Worm (Caenorhabditis elegans): ENCODE data around the gene srh-212.
A peak's percentile ranks its signal among the peaks of the same experiment; 100 is the strongest.
"Not testable (repeated sequence)": the region's sequence is repeated elsewhere in the genome, so short reads cannot be mapped to it uniquely, and the experiment has no call there.

Gene srh-212

DNA sequence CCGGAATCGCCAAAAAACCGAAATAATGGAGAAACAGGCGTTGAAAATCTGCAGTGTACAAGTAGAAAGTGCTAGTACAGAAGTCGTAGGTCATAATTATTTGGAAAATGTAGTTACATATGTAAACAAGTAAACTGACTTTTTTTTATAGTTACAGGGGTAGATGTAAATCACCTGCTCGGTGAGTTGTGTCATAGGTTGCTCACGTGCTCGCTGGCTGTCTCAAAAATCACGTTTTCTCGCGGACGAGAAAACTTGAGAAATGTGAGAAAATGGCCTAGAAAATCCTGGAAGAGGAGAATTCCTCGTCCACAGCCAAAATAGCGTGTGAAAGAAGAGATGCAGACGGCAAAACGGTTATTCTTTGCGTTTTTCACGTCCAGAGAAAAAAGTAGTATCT is at the start of gene srh-212:
Gene srh-212 (minus strand): TSS at position 101 of the 400 bp plus-strand sequence.
- TF ChIP-seq him-1, W03F9.2, dao-5 (tag; optimal IDR thresholded peaks at IDR 0.05): not testable (repeated sequence)

DNA sequence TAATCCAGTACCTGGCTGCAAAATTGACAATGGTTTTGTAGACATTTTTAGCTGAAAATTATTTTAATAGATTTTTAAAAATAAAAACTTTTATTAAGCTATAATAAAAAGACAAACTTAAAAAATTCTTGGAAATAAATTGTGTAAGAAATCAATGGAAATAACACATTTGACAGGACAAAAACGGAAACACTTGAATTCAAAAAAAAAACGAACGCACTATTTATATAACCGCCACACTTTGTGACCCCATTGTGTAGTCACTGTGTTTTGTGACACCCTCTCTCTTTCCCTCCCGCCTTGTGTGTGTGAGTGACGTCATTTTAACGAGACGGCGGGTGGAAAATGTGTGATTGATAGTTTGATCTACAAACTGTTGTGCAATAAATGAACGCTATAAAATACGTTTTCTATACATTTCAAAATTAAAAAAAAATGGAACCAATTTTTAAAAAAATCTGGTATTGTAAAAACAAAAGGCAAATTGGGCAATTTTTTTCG is 47.3 kb upstream of the srh-212 start, which contains the start of gene F59B1.8:
Gene F59B1.8 (minus strand): TSS at position 51 of the 501 bp plus-strand sequence.
- no peak for TF ChIP-seq him-1 (tag; optimal IDR thresholded peaks at IDR 0.05)
- no peak for TF ChIP-seq W03F9.2 (tag; optimal IDR thresholded peaks at IDR 0.05)
- TF ChIP-seq dao-5 (tag; optimal IDR thresholded peaks at IDR 0.05), result no peak

DNA sequence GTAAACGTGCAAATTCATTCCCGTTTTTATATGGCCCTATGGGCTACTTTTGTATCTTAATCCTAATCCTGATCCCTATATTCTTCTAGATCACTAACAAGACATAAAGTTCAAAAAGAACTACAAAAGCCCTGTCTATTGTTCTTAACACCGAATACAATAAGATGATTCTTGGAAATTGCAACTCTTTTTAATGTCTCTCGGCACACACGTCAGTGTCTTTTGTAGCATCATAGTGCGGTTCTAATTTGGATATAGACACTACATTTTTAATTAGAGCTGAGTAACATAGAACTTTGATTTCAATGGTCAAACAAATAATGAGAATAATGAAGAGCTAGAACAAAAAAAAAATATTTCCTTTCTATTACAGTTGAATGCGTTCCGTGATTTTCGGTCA is 42.9 kb upstream of the srh-212 start:
- TF ChIP-seq dao-5 (tag; optimal IDR thresholded peaks at IDR 0.05) (no peak), W03F9.2 (tag; optimal IDR thresholded peaks at IDR 0.05) (no peak)

DNA sequence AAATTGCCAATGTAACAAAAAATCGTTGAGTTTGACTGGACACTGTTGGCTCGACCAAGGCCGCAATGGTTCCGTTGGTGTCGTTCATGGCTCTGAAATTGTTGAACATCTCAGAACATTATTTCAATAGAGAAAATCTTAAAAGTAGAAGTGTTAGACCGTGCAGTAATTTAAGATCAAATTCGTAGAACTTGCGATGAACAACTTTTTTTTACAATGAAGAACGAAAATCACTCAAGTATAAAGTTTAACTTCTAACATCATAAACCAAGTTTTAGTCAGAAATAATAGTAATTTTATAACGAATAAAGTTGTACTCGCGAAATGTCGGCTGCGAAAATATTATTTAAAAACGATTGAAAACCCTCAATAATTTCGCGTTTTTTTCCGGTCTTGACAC is 40.1 kb upstream of the srh-212 start, which contains the start of gene srx-41:
Gene srx-41 (minus strand): TSS at position 101 of the 400 bp plus-strand sequence.
- TF ChIP-seq dao-5 (tag; optimal IDR thresholded peaks at IDR 0.05), result no peak
- no peak for TF ChIP-seq him-1 (tag; optimal IDR thresholded peaks at IDR 0.05)
- no peak for TF ChIP-seq W03F9.2 (tag; optimal IDR thresholded peaks at IDR 0.05)

DNA sequence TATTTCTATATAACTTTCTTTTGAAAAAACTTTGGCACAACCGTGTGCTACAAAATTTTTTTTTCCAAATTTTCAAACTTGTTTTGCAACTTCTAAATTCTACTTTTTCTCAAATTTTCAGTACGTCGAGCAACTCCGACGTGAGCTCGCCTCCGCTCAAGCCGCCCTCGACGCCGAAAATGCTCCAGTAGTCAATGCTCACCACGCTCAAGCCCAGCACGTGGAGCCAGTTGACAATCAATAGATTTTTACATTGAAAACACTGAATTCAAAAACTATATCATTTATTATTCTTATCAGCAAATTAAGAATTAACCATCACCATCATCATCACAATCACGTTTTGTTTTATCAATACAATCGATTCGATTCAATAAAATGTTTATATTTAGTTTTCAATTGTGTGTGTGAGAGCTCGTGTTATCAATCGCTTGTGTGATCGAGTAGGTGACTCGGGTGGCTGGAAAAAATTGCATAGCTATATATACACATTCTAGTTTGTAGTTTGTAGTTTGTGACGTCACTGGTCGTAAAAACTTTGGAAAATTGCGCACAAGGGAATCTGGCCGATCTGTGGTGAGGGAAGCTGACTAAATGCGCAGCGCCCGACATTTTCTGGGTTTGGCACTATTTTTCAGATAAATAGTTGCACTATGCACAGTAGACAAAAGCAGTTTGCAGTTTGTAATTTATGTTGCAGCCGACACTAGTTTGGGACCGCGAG is 37.5 kb upstream of the srh-212 start:
- TF ChIP-seq dao-5 (tag; optimal IDR thresholded peaks at IDR 0.05) (peak; percentile 10), him-1 (tag; optimal IDR thresholded peaks at IDR 0.05) (no peak), W03F9.2 (tag; optimal IDR thresholded peaks at IDR 0.05) (no peak)

DNA sequence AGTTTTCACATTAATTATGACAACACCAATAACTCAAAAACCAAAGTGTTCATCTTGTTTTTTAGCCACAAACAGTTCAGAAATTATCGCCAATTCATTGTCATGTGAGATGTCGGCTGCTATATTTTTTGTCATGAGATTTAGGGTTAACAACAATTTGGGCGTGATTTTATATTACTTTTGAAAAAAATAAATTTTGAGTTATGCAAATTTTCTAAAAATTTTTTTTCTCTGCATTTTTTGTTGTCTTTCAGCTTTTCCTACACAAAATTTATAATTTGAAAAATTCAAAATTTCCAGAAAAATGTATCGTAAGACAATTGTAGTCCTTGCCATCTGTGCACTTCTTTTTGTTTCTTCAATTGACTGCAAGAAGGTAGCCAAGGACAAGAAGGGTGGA is 36.1 kb upstream of the srh-212 start, which contains the start of gene F59B1.2:
Gene F59B1.2 (plus strand): TSS at position 301 of the 400 bp plus-strand sequence.
- TF ChIP-seq W03F9.2 (tag; optimal IDR thresholded peaks at IDR 0.05), result no peak
- no peak for TF ChIP-seq dao-5 (tag; optimal IDR thresholded peaks at IDR 0.05)
- TF ChIP-seq him-1 (tag; optimal IDR thresholded peaks at IDR 0.05), result no peak

DNA sequence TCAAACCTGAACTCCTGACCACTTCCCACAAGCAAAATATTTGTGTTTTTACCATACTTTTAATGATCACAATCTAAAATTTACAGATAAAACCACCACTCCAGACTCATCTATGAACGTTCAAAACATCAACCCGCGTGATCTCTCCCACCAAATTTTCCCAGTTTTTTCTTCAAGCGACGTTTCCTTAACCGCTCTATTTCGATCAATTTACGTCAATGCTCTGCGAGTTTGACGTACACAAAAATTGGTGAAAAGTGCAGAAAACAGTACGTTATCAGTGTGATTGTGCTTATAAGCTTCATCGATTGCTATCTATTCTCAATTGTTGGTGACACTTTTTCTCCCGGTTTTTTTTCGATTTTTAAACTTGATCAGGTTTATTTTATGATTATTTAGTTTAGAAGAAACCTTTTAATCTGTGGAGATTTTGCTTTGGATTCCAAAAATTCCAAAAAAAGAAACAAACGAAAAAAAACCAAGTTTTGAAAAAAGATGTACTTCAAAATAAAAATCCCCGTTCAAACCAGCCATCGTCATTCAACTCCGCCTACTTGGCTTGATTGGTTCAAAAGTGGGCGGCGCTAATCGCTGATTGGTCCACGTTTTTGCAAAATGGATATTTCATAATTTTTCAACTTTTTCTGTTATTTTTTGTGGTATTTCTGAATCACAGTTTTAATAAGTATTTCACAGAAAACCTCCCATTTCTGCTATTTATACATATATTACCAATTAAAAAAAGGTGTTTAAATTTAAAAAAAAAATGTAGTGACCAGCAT is 35.5 kb upstream of the srh-212 start:
- TF ChIP-seq dao-5 (tag; optimal IDR thresholded peaks at IDR 0.05) (no peak), him-1 (tag; optimal IDR thresholded peaks at IDR 0.05) (no peak), W03F9.2 (tag; optimal IDR thresholded peaks at IDR 0.05) (no peak)

DNA sequence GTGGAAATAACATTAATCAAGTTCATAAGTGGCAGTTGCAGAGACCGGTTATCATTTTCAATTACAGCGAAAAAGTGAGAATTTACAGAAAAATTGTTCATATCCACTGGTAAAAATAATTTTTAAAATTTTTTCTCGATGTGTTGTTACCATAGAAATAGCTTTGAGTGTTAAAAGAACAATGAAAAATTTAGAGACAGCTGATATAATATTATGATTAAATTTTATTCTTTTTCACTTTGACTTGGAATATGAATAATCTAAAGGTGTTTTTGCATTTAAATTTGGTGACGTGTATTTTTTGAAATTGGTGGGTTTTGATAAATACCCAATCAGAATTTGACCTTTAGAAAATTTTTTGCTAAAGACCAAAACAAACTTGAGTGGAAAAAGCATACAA is 34.6 kb upstream of the srh-212 start, which contains the start of gene F59B1.6:
Gene F59B1.6 (minus strand): TSS at position 101 of the 400 bp plus-strand sequence.
- TF ChIP-seq him-1 (tag; optimal IDR thresholded peaks at IDR 0.05) (no peak), dao-5 (tag; optimal IDR thresholded peaks at IDR 0.05) (no peak), W03F9.2 (tag; optimal IDR thresholded peaks at IDR 0.05) (no peak)

DNA sequence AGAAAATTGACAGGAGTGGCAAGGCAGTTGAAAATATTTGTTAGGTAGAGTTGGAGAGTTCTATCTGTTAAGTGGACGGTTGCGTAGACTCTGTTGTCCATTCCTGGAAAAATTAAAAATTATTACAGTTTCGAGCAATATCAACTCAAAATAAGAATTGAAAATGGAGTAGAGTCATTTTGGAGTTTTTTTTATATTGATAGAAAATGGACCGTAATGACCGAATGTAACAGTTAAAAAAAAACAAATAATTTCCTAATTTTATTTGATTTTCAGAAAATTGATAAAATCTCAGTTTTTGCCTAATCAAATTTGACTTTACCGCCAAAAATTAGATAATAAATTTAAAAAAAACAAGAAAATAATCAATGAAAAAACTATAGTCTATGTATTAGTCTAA is 30.0 kb upstream of the srh-212 start, which contains the start of gene F59B1.4:
Gene F59B1.4 (minus strand): TSS at position 101 of the 400 bp plus-strand sequence.
- TF ChIP-seq W03F9.2 (tag; optimal IDR thresholded peaks at IDR 0.05) (no peak), dao-5 (tag; optimal IDR thresholded peaks at IDR 0.05) (no peak), him-1 (tag; optimal IDR thresholded peaks at IDR 0.05) (no peak)

DNA sequence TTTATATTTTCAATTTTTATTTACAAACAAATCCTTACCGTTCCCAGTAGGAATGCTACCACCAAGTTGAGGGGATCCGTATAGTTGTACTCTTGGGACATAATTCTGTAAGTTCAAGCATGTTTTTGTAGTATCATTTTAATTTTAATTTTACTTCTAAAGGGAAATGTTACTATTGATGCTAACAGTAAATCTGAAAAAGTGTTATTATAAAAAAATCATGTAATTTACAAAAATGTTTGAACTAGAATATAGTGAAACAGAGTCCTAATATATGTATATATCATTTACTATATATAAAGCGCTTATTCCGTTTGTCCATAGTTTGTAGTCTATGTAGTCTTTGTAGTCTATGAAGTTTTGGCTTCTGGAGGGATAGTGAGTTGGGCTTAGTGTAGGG is 23.7 kb upstream of the srh-212 start, which contains the start of gene srx-93:
Gene srx-93 (minus strand): TSS at position 101 of the 400 bp plus-strand sequence.
- TF ChIP-seq W03F9.2, dao-5, him-1 (tag; optimal IDR thresholded peaks at IDR 0.05): not testable (repeated sequence)

DNA sequence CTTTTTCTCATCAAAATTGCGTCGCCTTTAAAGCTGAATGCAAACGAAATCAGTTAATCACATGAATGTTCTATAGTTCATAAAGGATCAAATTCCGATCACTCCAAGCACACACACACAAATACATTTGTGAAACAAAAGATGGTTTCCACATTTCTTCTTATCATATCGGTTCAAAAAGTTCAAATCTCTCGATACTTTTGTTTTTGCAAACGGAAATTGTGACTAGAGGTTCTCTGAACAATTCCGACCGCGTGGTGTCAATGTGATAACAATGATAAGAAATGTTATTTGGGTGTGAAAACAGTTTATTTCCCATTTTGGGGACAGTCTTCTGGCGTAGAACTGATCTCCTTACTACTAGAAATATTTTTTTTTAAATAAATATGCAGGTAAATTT is 19.9 kb upstream of the srh-212 start:
- TF ChIP-seq W03F9.2 (tag; optimal IDR thresholded peaks at IDR 0.05), result no peak
- no peak for TF ChIP-seq him-1 (tag; optimal IDR thresholded peaks at IDR 0.05)
- no peak for TF ChIP-seq dao-5 (tag; optimal IDR thresholded peaks at IDR 0.05)

DNA sequence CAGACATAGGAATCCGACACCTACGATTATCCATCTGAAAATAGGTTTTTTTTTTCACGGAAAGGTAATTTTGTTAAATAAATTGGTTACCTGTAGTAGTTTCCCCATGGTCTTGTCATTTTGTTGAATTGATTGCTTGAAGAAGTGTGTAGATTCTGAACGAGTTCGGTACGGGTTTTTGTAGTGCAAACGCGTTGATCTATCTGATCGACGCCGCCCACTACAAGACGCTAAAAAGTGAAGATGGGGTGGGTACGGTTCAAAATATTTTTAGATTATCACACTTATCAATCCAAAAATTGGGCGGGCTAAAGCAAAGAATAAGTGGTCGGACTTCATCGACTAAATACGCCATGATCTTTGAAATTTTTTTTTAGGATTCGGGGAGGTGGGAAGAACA is 17.4 kb upstream of the srh-212 start, which contains the start of gene T22F3.11:
Gene T22F3.11 (minus strand): TSS at position 157 of the 400 bp plus-strand sequence.
- TF ChIP-seq W03F9.2 (tag; optimal IDR thresholded peaks at IDR 0.05), result no peak
- no peak for TF ChIP-seq him-1 (tag; optimal IDR thresholded peaks at IDR 0.05)
- no peak for TF ChIP-seq dao-5 (tag; optimal IDR thresholded peaks at IDR 0.05)

DNA sequence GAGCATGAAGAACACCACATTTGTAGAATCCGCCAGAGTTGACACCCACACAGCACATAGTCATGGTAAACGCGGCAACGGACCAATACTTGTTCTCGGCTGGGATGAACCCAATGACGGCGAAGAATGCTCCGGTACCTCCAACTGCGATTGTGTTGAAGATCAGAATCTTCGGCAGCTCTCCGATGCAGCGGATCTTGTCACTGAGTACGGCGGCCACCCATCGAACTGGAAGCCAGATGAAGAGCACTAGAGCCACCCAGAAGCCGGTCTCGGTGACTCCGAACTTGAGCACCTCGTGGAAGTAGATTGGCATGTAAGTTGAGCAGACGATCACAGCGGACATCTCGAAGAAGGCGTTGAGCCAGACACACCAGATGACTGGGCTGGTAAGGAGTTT is 16.1 kb upstream of the srh-212 start:
- TF ChIP-seq him-1 (tag; optimal IDR thresholded peaks at IDR 0.05) (no peak), W03F9.2 (tag; optimal IDR thresholded peaks at IDR 0.05) (no peak), dao-5 (tag; optimal IDR thresholded peaks at IDR 0.05) (no peak)

All from whole organism, L4/young adult.